Worm (Caenorhabditis elegans): ENCODE results near the gene mec-3.

Gene mec-3

DNA sequence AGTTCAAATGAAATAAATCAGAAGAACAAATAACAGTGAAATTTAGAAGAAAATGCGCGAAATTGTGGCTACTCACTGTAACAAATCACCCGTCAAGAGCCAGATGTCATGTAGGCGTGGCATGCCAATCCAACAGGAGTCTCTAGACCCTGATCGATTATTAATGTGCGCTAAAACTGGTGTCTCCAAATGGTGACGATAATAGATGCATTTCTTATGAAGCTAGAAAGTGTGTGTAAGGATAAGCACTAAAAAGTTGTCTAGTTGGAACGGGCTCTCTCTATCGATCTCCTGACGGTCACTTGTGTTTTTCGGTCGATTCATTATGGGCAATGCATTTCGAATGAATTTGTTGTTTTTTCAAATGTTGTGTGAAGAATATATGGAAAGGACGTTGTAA is at the start of gene mec-3:
mec-3 (minus strand) TSS at position 101 of the 400 bp plus-strand sequence.
- no peak for TF ChIP-seq ceh-43 (GFP tag; optimal IDR thresholded peaks at IDR 0.05)

DNA sequence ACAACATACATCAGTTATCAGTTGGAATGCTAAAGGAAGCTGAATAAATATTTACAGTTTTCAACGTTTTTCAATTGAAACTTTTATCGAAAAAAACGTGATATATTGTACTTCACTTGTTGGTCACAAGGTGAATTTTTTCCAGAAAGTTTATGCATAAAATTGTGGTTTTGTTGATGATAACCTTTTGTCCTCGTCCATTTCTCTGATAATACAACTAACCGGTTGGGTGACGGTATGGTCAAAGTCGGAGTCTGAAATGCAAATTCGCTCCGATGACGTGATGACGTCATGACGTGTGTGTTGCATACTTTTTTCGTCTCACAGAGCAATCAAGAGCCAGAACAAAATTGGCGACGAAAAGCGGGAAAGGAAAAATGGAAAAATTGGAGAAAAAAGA is 49.8 kb upstream of the mec-3 start:
- no peak for TF ChIP-seq snpc-4 (tag; optimal IDR thresholded peaks at IDR 0.05)
- peak; percentile 70 for TF ChIP-seq zip-8 (tag; optimal IDR thresholded peaks at IDR 0.05)
- no peak for TF ChIP-seq ceh-43 (GFP tag; optimal IDR thresholded peaks at IDR 0.05)
- no peak for TF ChIP-seq ztf-11 (tag; optimal IDR thresholded peaks at IDR 0.05)

DNA sequence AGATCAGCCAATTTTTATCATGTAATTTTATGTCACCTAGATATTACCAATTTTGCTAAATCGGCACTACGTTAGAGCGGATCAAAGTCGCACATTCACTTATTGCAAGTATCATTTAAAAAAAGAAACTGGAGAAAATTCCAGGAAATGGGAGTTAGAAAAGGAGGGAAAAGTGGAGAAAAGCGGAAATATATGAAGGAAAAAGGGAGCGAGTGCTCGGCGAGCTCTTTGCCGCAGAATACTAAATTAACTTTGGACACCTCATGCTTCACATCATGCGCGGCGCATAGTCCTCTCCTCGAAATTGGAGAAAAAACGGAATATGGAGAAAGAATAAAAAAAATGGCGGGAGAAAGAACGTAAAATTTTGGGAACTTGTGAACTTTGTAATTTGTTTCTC is 45.9 kb upstream of the mec-3 start:
- peak; percentile 68 for TF ChIP-seq ces-1 (GFP tag; optimal IDR thresholded peaks at IDR 0.05)
- TF ChIP-seq sptf-1 (tag; optimal IDR thresholded peaks at IDR 0.05) = no peak

DNA sequence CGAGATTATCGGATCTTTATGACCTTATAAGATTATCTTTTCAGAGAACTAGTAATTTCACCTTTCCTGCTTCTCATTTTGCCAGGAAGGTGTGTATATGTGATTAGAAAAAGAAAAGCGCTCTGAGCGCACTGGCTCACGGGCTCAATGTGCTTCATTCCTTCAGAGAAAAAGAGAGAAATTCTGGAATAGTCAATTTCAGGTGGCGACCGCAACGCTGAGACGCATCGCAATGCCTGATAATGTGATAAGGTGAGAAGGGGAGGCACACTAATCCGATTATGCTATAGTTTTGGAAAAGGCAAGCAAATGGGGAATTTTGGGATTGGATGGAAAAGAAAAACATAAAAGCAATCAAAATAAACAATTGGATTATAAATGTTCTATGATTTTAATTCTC is 44.3 kb upstream of the mec-3 start:
- TF ChIP-seq blmp-1 (tag; optimal IDR thresholded peaks at IDR 0.05) = no peak
- TF ChIP-seq mep-1 (tag; optimal IDR thresholded peaks at IDR 0.05) = no peak
- TF ChIP-seq ces-1 (GFP tag; optimal IDR thresholded peaks at IDR 0.05) = peak; percentile 55

DNA sequence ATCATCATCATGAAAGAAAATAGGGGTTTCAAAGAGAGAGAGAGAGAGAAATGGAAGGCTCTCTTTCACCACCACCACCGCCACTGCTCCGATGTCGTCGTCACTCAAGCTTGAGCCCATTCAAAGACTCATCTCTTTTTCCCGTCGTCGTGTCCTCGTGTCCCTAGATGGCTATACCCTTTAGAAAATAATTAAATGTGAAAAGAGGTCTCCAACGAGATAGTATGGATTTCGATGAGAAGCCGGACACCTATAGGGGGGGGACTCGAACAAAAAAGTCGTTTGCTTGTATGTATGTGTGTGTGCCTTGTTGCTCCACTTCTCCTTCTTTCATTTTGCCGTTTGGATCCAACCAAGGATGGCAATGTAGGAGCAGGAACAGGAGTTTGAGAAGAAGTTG is 43.3 kb upstream of the mec-3 start:
- TF ChIP-seq nhr-237 (tag; optimal IDR thresholded peaks at IDR 0.05) (no peak), elt-3 (tag; optimal IDR thresholded peaks at IDR 0.05) (no peak), ceh-43 (GFP tag; optimal IDR thresholded peaks at IDR 0.05) (no peak), unc-120 (tag; optimal IDR thresholded peaks at IDR 0.05; ENCODE audit: poor library complexity, severe bottlenecking) (peak; percentile 0), zip-8 (tag; optimal IDR thresholded peaks at IDR 0.05) (no peak), ces-1 (GFP tag; optimal IDR thresholded peaks at IDR 0.05) (peak; percentile 70), mab-5 (tag; optimal IDR thresholded peaks at IDR 0.05) (no peak), cnd-1 (tag; optimal IDR thresholded peaks at IDR 0.05) (no peak), hlh-1 (tag; optimal IDR thresholded peaks at IDR 0.05) (no peak), tbx-8 (GFP tag; optimal IDR thresholded peaks at IDR 0.05) (no peak), bed-3 (GFP tag; optimal IDR thresholded peaks at IDR 0.05) (no peak), mep-1 (tag; optimal IDR thresholded peaks at IDR 0.05) (no peak), ceh-83 (GFP tag; optimal IDR thresholded peaks at IDR 0.05) (no peak), unc-62 (GFP tag; optimal IDR thresholded peaks at IDR 0.05) (peak; percentile 4)

DNA sequence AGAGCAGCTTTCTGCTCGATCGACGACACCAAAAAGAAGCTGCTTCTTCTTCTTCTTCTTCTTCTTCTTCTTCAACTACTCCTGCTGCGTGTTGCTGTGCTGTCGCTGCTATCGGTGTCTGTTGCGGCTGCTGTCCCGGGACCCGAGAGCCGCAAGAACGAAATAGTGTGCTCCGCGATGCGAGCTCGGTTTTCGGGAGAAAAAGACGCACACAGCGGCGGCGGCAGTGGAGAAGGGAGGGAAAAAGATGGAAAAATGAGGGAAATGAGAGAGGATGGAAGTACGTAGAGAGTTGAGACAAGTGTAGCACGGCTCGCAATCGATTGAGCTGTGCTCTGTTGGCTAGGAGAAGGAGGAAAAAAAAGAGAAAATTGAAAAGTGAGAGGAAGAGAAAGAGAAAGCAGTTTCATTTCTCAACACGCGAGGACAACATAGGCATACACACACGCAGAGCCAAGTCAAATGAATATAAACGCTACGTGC is 42.1 kb upstream of the mec-3 start:
- TF ChIP-seq mls-2 (tag; optimal IDR thresholded peaks at IDR 0.05) (peak; percentile 13), pha-4 (tag; optimal IDR thresholded peaks at IDR 0.05) (peak; percentile 19), unc-120 (tag; optimal IDR thresholded peaks at IDR 0.05; ENCODE audit: poor library complexity, severe bottlenecking) (peak; percentile 90), drap-1 (GFP tag; optimal IDR thresholded peaks at IDR 0.05) (peak; percentile 9), hlh-1 (tag; optimal IDR thresholded peaks at IDR 0.05) (peak; percentile 34), ceh-83 (GFP tag; optimal IDR thresholded peaks at IDR 0.05) (no peak), sptf-1 (tag; optimal IDR thresholded peaks at IDR 0.05) (peak; percentile 8), lin-13 (tag; optimal IDR thresholded peaks at IDR 0.05) (no peak), ces-1 (GFP tag; optimal IDR thresholded peaks at IDR 0.05) (peak; percentile 51), cnd-1 (tag; optimal IDR thresholded peaks at IDR 0.05) (peak; percentile 4), unc-62 (GFP tag; optimal IDR thresholded peaks at IDR 0.05) (peak; percentile 33), M03D4.4 (tag; optimal IDR thresholded peaks at IDR 0.05) (peak; percentile 33), nhr-76 (tag; optimal IDR thresholded peaks at IDR 0.05) (no peak)

DNA sequence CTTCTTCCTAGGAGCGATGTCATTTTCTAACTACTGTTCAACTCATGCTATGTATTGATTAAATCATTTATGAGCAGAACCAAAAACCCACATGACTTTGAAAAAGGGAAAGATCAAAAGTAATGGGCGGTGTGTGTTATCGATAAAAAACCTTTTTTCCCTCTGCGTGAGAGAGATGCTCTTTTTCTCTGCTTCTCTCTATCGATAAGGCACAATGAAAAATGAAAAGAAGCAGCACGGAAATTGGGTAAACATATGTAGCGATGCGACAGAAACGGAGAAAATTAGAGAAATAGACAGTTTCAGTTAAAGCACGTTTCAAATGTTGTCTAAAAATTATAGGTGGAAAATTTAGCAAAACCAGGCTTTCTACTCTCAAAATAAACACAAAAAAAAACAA is 40.7 kb upstream of the mec-3 start:
- TF ChIP-seq pha-4 (tag; optimal IDR thresholded peaks at IDR 0.05) (no peak), tbx-8 (GFP tag; optimal IDR thresholded peaks at IDR 0.05) (no peak), nhr-28 (tag; optimal IDR thresholded peaks at IDR 0.05) (no peak), mls-2 (tag; optimal IDR thresholded peaks at IDR 0.05) (no peak), ham-2 (GFP tag; optimal IDR thresholded peaks at IDR 0.05) (no peak), blmp-1 (tag; optimal IDR thresholded peaks at IDR 0.05) (no peak), nhr-76 (tag; optimal IDR thresholded peaks at IDR 0.05) (no peak), unc-120 (tag; optimal IDR thresholded peaks at IDR 0.05; ENCODE audit: poor library complexity, severe bottlenecking) (peak; percentile 4), hlh-1 (tag; optimal IDR thresholded peaks at IDR 0.05) (peak; percentile 13), nhr-12 (tag; optimal IDR thresholded peaks at IDR 0.05) (no peak), ceh-39 (tag; optimal IDR thresholded peaks at IDR 0.05) (no peak), ceh-43 (GFP tag; optimal IDR thresholded peaks at IDR 0.05) (no peak)

Measured in whole organism, mixed stage, embryonic.